Fruit fly (Drosophila melanogaster) S2 (cell line): Measurements from ENCODE around the gene CG43163.

Experiments
- CG8478 ChIP-seq: fragments of >200 bp; optimal IDR thresholded peaks from 2 replicates; lab custom pipeline; 2018
- CTCF ChIP-seq, 2 experiments: fragments of >200 bp; optimal IDR thresholded peaks; 2 replicates each; lab custom pipeline; 2018

dm6 chr3L:8513258-8513657 is 6.3 kb upstream of the CG43163 start:
- TF ChIP-seq CG8478 (lab: Kevin White, UChicago) (no peak), CTCF (optimal IDR thresholded peaks at IDR 0.05; lab: Kevin White, UChicago) (no peak)
